Fruit fly (Drosophila melanogaster) whole organism, pupa: ENCODE data around the gene Mettl3.

Experiments used
- CG10348 ChIP-seq: fragments of 200-800 bp; sonication (Bioruptor generic); IDR thresholded peaks from 2 replicates; pipeline ENCODE4 v1.3.6; 2022; ENCODE audit warnings: missing biosample characterization, missing genetic modification characterization
- CG12605 ChIP-seq: fragments of 200-800 bp; sonication (Bioruptor generic); IDR thresholded peaks from 2 replicates; pipeline ENCODE4 v1.3.6; 2022; ENCODE audit warnings: missing biosample characterization, missing genetic modification characterization
- CG13204 ChIP-seq: fragments of 200-800 bp; sonication (Bioruptor generic); optimal IDR thresholded peaks from 2 replicates; lab custom pipeline; 2018; ENCODE audit warnings: missing biosample characterization, mild to moderate bottlenecking, missing genetic modification characterization, moderate library complexity
- CG14655 ChIP-seq: fragments of 200-800 bp; sonication (Bioruptor generic); optimal IDR thresholded peaks from 3 replicates; lab custom pipeline; 2017; ENCODE audit warnings: mild to moderate bottlenecking, missing biosample characterization, missing genetic modification reagents, missing genetic modification characterization
- CG15710 ChIP-seq: fragments of 200-800 bp; sonication (Bioruptor generic); optimal IDR thresholded peaks from 2 replicates; lab custom pipeline; 2018; ENCODE audit warnings: missing biosample characterization, mild to moderate bottlenecking, missing genetic modification characterization, moderate library complexity
- CG17806 ChIP-seq: fragments of 200-800 bp; sonication (Bioruptor generic); optimal IDR thresholded peaks from 2 replicates; lab custom pipeline; 2018; ENCODE audit warnings: missing biosample characterization, mild to moderate bottlenecking, missing genetic modification characterization, moderate library complexity
- CG32121 ChIP-seq: fragments of 200-800 bp; sonication (Bioruptor generic); IDR thresholded peaks from 2 replicates; pipeline ENCODE4 v1.3.6; 2022; ENCODE audit warnings: missing biosample characterization, missing genetic modification characterization
- CG34367 ChIP-seq: fragments of 200-800 bp; sonication (Bioruptor generic); optimal IDR thresholded peaks from 2 replicates; lab custom pipeline; 2018; ENCODE audit warnings: missing biosample characterization, mild to moderate bottlenecking, missing genetic modification characterization
- CG4496 ChIP-seq: fragments of 200-800 bp; sonication (Bioruptor generic); IDR thresholded peaks from 3 replicates; pipeline ENCODE4 v1.3.6; 2022; ENCODE audit warnings: missing biosample characterization, missing genetic modification characterization
- CG8159 ChIP-seq: fragments of 200-800 bp; sonication (Bioruptor generic); optimal IDR thresholded peaks from 3 replicates; lab custom pipeline; 2018; ENCODE audit warnings: missing biosample characterization, mild to moderate bottlenecking, missing genetic modification characterization, moderate library complexity
- CG8301 ChIP-seq: fragments of 200-800 bp; sonication (Bioruptor generic); optimal IDR thresholded peaks from 2 replicates; lab custom pipeline; 2018; ENCODE audit warnings: missing biosample characterization, mild to moderate bottlenecking, missing genetic modification characterization
- CG9948 ChIP-seq: fragments of 200-800 bp; sonication (Bioruptor generic); optimal IDR thresholded peaks from 2 replicates; lab custom pipeline; 2018; ENCODE audit warnings: missing biosample characterization, mild to moderate bottlenecking, missing genetic modification characterization, moderate library complexity
- D1 ChIP-seq: fragments of 200-800 bp; sonication (Bioruptor generic); optimal IDR thresholded peaks from 2 replicates; lab custom pipeline; 2018; ENCODE audit warnings: missing biosample characterization, mild to moderate bottlenecking, missing genetic modification characterization, moderate library complexity
- EcR ChIP-seq: fragments of 200-800 bp; sonication (Bioruptor generic); optimal IDR thresholded peaks from 3 replicates; lab custom pipeline; 2019; ENCODE audit warnings: missing biosample characterization, missing genetic modification characterization, mild to moderate bottlenecking, moderate library complexity, missing genetic modification reagents
- Ets98B ChIP-seq: fragments of 200-800 bp; sonication (Bioruptor generic); IDR thresholded peaks from 2 replicates; pipeline ENCODE4 v1.3.6; 2022; ENCODE audit warnings: missing biosample characterization, missing genetic modification characterization
- Pif1A ChIP-seq: fragments of 200-800 bp; sonication (Bioruptor generic); optimal IDR thresholded peaks from 3 replicates; lab custom pipeline; 2016; ENCODE audit warnings: missing biosample characterization, missing genetic modification characterization
- Pif1B ChIP-seq: fragments of 200-800 bp; sonication (Bioruptor generic); optimal IDR thresholded peaks from 3 replicates; lab custom pipeline; 2016; ENCODE audit warnings: missing biosample characterization, missing genetic modification characterization
- Snoo ChIP-seq: fragments of 200-800 bp; sonication (Bioruptor generic); optimal IDR thresholded peaks from 3 replicates; lab custom pipeline; 2017; ENCODE audit warnings: missing biosample characterization, mild to moderate bottlenecking, missing genetic modification characterization, inconsistent platforms
- fd96Ca ChIP-seq: fragments of 200-800 bp; sonication (Bioruptor generic); IDR thresholded peaks from 3 replicates; pipeline ENCODE4 v1.3.6; 2022; ENCODE audit warnings: missing biosample characterization, missing genetic modification characterization
- gl ChIP-seq: fragments of 200-800 bp; sonication (Bioruptor generic); optimal IDR thresholded peaks from 2 replicates; lab custom pipeline; 2018; ENCODE audit warnings: missing biosample characterization, mild to moderate bottlenecking, missing genetic modification characterization
- rn ChIP-seq: fragments of 200-800 bp; sonication (Bioruptor generic); IDR thresholded peaks from 2 replicates; pipeline ENCODE4 v1.3.6; 2022; ENCODE audit warnings: missing biosample characterization, missing genetic modification characterization

Mettl3 gene

DNA sequence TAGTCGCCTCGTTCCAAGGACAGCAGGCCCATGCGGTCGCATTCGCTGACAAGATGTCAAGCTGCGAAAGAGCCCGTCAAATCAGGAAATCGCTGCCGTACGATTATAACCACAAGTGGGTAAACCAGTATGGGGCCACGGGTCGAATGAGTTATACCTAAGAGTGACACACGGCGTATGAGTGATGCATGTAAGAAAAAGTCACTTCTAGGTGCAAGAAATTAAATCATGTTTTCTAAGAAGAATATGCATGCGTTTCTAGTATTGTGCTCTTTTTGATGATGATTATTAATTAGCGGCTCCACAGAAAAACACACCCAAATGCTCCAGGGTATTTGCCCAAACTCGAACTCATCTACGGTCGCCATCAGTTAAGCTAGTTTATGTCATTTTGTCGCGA, 14.3 kb upstream of the Mettl3 start:
- TF ChIP-seq CG17806 (tag; lab: Kevin White, UChicago) (peak; percentile 14), gl (tag; lab: Kevin White, UChicago) (no peak), CG4496 (GFP tag; lab: Robert Waterston, UW) (no peak), CG14655 (GFP tag; lab: Kevin White, UChicago) (peak; percentile 29), Pif1B (no peak), Pif1A (GFP tag; lab: Kevin White, UChicago) (peak; percentile 9)

DNA sequence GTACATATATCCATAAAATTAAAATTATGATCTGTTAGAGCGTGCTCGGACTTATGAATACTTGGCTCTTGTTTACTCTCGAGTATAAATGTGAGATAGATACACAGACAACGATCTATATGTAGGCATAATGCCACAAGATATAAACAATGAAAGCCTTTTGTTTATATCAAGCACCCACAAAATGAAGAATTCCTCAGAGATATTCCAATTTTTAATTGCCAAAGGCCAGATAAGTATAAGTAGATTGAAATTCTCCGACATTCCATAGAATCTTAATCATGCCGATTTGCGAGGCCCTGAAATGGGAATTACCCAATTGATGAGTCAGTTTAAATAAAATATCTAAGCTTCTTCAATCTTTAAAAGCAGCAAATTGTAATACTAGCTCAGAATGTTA, 10.1 kb upstream of the Mettl3 start:
- TF ChIP-seq gl (tag; lab: Kevin White, UChicago): no peak
- TF ChIP-seq EcR (GFP tag; lab: Kevin White, UChicago): no peak
- TF ChIP-seq Snoo: no peak
- no peak for TF ChIP-seq CG15710 (tag; lab: Kevin White, UChicago)
- no peak for TF ChIP-seq fd96Ca (GFP tag; lab: Robert Waterston, UW)
- no peak for TF ChIP-seq CG12605 (GFP tag; lab: Robert Waterston, UW)
- TF ChIP-seq Ets98B (GFP tag; lab: Robert Waterston, UW): no peak
- no peak for TF ChIP-seq CG32121 (GFP tag; lab: Robert Waterston, UW)
- no peak for TF ChIP-seq CG8159 (tag; lab: Kevin White, UChicago)
- TF ChIP-seq CG34367 (tag; lab: Kevin White, UChicago): no peak
- TF ChIP-seq CG17806 (tag; lab: Kevin White, UChicago): no peak
- no peak for TF ChIP-seq rn (GFP tag; lab: Robert Waterston, UW)
- no peak for TF ChIP-seq CG14655 (GFP tag; lab: Kevin White, UChicago)

DNA sequence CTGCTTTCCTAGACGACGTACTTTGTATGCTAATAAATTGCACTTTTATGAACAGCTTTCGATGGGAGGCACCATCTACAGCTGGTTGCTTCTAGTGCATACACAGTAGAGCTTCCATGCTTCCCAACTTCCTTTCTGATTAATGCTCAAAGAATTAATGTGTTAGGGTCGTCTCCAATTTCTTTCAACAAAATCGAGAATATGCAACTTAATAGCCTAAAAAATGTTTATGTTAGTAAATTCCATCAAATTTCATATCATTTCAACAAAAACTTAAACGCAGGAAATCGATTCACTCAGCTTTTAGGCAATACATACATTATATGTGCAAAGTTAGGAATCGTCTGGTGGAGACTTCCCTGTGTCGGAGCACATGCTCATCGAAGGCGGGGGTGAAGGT, 7.8 kb upstream of the Mettl3 start:
- TF ChIP-seq CG8159 (tag; lab: Kevin White, UChicago) (peak; percentile 67), Ets98B (GFP tag; lab: Robert Waterston, UW) (no peak), EcR (GFP tag; lab: Kevin White, UChicago) (no peak), CG13204 (GFP tag; lab: Kevin White, UChicago) (no peak), Snoo (no peak), fd96Ca (GFP tag; lab: Robert Waterston, UW) (0 out of 3 replicates have a peak, but pooled peaks have one; percentile 28), CG9948 (tag; lab: Kevin White, UChicago) (peak; percentile 69), Pif1B (no peak), CG17806 (tag; lab: Kevin White, UChicago) (peak; percentile 51), CG10348 (GFP tag; lab: Robert Waterston, UW) (peak; percentile 9; the same call in 1 of the 2 replicates), CG12605 (GFP tag; lab: Robert Waterston, UW) (peak; percentile 27; the same call in 1 of the 2 replicates), CG32121 (GFP tag; lab: Robert Waterston, UW) (0 out of 2 replicates have a peak, but pooled peaks have one; percentile 27), gl (tag; lab: Kevin White, UChicago) (no peak), CG15710 (tag; lab: Kevin White, UChicago) (peak; percentile 61), Pif1A (GFP tag; lab: Kevin White, UChicago) (peak; percentile 66), CG34367 (tag; lab: Kevin White, UChicago) (peak; percentile 43), CG4496 (GFP tag; lab: Robert Waterston, UW) (no peak), CG14655 (GFP tag; lab: Kevin White, UChicago) (peak; percentile 86), D1 (no peak), CG8301 (tag; lab: Kevin White, UChicago) (peak; percentile 79), rn (GFP tag; lab: Robert Waterston, UW) (no peak)

DNA sequence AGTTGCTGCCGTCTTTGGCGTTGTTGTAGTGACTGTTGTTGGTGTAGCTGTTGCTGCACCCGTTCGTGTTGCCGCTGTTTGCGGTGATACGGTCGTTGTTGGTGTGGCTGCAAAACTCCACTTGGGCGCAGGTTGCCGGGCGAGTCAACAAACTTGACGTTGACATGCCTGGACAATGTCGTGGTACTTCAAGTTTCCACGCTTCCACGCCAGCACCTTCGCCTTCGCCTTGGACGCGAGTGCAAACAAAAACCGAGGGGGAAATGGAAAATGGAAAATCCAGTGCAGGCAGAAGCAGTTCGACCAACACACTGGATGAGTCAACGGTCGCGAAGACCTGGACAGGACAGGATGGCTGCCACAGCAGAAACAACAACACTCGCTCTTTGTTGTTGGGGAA, 7.3 kb upstream of the Mettl3 start:
- TF ChIP-seq CG13204 (GFP tag; lab: Kevin White, UChicago) (peak; percentile 32), EcR (GFP tag; lab: Kevin White, UChicago) (peak; percentile 62), CG8301 (tag; lab: Kevin White, UChicago) (no peak), CG4496 (GFP tag; lab: Robert Waterston, UW) (no peak), CG34367 (tag; lab: Kevin White, UChicago) (no peak)
- TF ChIP-seq, all 21 proteins: peak for 2

DNA sequence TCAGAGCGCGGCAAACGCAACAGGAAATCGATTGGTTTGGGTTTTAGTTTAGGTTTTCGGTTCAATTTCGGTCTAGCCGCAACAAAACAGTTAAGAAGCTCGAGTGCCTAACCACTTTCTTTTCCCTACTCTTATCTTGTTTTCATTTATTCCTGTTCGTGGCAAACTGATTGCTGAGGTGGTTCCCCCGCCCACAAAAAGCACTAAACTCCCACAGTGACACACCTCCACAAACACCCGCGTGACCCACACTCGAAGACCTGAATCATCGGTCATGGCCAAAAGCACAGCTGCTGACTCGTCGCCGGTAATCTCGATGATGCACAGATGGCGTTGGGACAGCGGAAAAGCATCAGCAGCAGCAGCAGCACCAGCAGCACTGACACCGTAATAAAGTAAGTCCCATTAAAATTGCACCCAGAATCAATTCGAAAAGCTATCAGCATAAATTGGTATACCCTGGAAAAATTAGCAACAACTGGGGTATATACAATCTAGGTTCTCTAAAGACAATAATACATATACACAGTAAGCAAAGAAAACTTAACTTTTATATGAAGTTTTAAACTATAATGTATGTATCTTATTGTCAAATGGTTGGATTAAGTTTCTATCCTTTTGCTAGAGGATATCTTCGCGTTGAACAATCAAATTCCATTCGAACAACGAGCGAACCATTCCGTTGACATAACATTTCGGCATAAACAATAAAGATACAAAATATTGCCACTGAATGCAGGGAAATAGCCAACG, 6.1 kb upstream of the Mettl3 start:
- TF ChIP-seq Pif1A (GFP tag; lab: Kevin White, UChicago) (peak; percentile 37), gl (tag; lab: Kevin White, UChicago) (no peak), CG14655 (GFP tag; lab: Kevin White, UChicago) (peak; percentile 39), CG17806 (tag; lab: Kevin White, UChicago) (no peak), CG13204 (GFP tag; lab: Kevin White, UChicago) (no peak), Pif1B (no peak), CG8301 (tag; lab: Kevin White, UChicago) (peak; percentile 26), fd96Ca (GFP tag; lab: Robert Waterston, UW) (no peak), rn (GFP tag; lab: Robert Waterston, UW) (no peak), CG8159 (tag; lab: Kevin White, UChicago) (no peak), CG9948 (tag; lab: Kevin White, UChicago) (peak; percentile 4), CG4496 (GFP tag; lab: Robert Waterston, UW) (0 out of 3 replicates have a peak, but pooled peaks have one; percentile 22), CG15710 (tag; lab: Kevin White, UChicago) (no peak), EcR (GFP tag; lab: Kevin White, UChicago) (no peak), Snoo (no peak), Ets98B (GFP tag; lab: Robert Waterston, UW) (no peak), D1 (no peak), CG32121 (GFP tag; lab: Robert Waterston, UW) (no peak), CG12605 (GFP tag; lab: Robert Waterston, UW) (no peak), CG10348 (GFP tag; lab: Robert Waterston, UW) (no peak), CG34367 (tag; lab: Kevin White, UChicago) (no peak)
